Worm (Caenorhabditis elegans) whole organism, L3 larva: ENCODE data around the gene C06A1.3.

Experiments
- egl-5 ChIP-seq: fragments of 150-350 bp; optimal IDR thresholded peaks from 2 replicates; lab custom pipeline; 2017; ENCODE audit warnings: missing biosample characterization, missing genetic modification reagents, missing genetic modification characterization, inconsistent platforms
- elt-2 ChIP-seq: sonication (generic microtip); optimal IDR thresholded peaks from 2 replicates; lab custom pipeline; 2016; ENCODE audit warnings: missing genetic modification reagents, mild to moderate bottlenecking, missing genetic modification characterization, missing compliant biosample characterization
- elt-3 ChIP-seq, 3 experiments: fragments of 150-350 bp in 1 of 3; sonication (generic microtip) in 2 of 3; optimal IDR thresholded peaks; 2 replicates in 2 of 3; 4 replicates in 1 of 3; lab custom pipeline; 2014 to 2017; ENCODE audit warnings: missing biosample characterization in 3 of 3, missing genetic modification characterization in 3 of 3
- fos-1 ChIP-seq: fragments of 150-350 bp; optimal IDR thresholded peaks from 2 replicates; lab custom pipeline; 2014; ENCODE audit warnings: missing biosample characterization, missing genetic modification characterization
- jun-1 ChIP-seq: fragments of 150-350 bp; optimal IDR thresholded peaks from 2 replicates; lab custom pipeline; 2014; ENCODE audit warnings: missing biosample characterization, missing genetic modification reagents, missing genetic modification characterization
- mdl-1 ChIP-seq: fragments of 150-350 bp; optimal IDR thresholded peaks from 2 replicates; lab custom pipeline; 2014; ENCODE audit warnings: missing biosample characterization, missing genetic modification characterization
- pha-4 ChIP-seq: fragments of 150-350 bp; optimal IDR thresholded peaks from 2 replicates; lab custom pipeline; 2014; ENCODE audit warnings: missing biosample characterization, missing genetic modification reagents, missing genetic modification characterization
- tbx-2 ChIP-seq: sonication (generic microtip); optimal IDR thresholded peaks from 2 replicates; lab custom pipeline; 2016; ENCODE audit warnings: mild to moderate bottlenecking, missing genetic modification characterization, missing compliant biosample characterization
- unc-62 ChIP-seq: fragments of 150-350 bp; sonication (generic microtip); optimal IDR thresholded peaks from 4 replicates; lab custom pipeline; 2014; ENCODE audit warnings: missing biosample characterization, missing genetic modification reagents, missing genetic modification characterization
- ztf-11 ChIP-seq: fragments of 150-350 bp; optimal IDR thresholded peaks from 2 replicates; lab custom pipeline; 2014; ENCODE audit warnings: missing biosample characterization, missing genetic modification characterization

- TF ChIP-seq elt-3 (tag; optimal IDR thresholded peaks at IDR 0.05; lab: Kevin White, UChicago) = no peak
- TF ChIP-seq elt-2 = no peak
- no peak for TF ChIP-seq unc-62 (GFP tag; lab: Kevin White, UChicago)
- no peak for TF ChIP-seq egl-5 (tag; lab: Kevin White, UChicago)
- no peak for TF ChIP-seq tbx-2 (tag; lab: Kevin White, UChicago)
- no peak for TF ChIP-seq mdl-1 (tag; lab: Kevin White, UChicago)
- TF ChIP-seq pha-4 (tag; lab: Kevin White, UChicago) = no peak
- no peak for TF ChIP-seq ztf-11 (tag; lab: Kevin White, UChicago)
- TF ChIP-seq fos-1 (tag; lab: Kevin White, UChicago) = no peak
- no peak for TF ChIP-seq jun-1 (tag; lab: Kevin White, UChicago)
These were observed 18.6 kb upstream of the C06A1.3 start for ce11 chrII:10553377-10554045.
